Fruit fly (Drosophila melanogaster): ENCODE measurements around the gene CG9427.

Gene CG9427

DNA sequence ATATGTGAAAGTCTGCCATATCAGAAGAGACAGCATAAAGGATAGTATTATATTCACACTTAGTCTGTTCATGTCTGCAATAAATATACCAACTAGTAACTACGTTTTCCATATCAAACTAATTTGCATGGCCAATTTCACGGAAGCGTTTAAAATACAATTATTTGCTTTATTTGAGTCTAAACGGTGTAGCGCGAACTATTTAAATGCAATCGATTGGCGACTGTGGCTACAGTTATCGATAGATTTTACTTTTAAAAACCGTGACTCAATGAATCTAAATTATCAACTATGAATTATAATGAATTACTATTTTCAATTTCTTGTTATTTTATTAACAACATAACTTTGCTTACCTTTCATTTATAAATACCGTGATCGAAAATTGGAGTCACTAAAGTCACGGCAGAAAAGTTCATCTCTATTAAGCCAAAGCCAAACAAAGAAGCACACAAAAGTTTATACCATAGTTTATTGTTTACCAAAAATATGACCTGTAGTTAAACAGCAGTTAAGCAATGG, at the start of gene CG9427, which contains the start of gene CG8319 (continued):
- TF ChIP-seq CG15073 (GFP tag; optimal IDR thresholded peaks at IDR 0.05) (no peak), CG15479 (GFP tag; optimal IDR thresholded peaks at IDR 0.05) (no peak), Lpt (GFP tag; optimal IDR thresholded peaks at IDR 0.05) (no peak), Jarid2 (GFP tag; optimal IDR thresholded peaks at IDR 0.05) (no peak), MBD-R2 (GFP tag; IDR thresholded peaks at IDR 0.05) (peak; percentile 64), CG6175 (GFP tag; IDR thresholded peaks at IDR 0.05) (no peak), tgo (GFP tag; IDR thresholded peaks at IDR 0.05) (peak; percentile 55; the same call in 2 of the 3 replicates), Gug (GFP tag; IDR thresholded peaks at IDR 0.05) (0 out of 4 replicates have a peak, but pooled peaks have one; percentile 26), Deaf1 (tag; optimal IDR thresholded peaks at IDR 0.05) (peak; percentile 49), CG11696 (GFP tag; IDR thresholded peaks at IDR 0.05) (no peak), Eip74EF (GFP tag; optimal IDR thresholded peaks at IDR 0.05) (no peak), CG11398 (GFP tag; optimal IDR thresholded peaks at IDR 0.05) (peak; percentile 22), Xrp1 (GFP tag; IDR thresholded peaks at IDR 0.05) (peak; percentile 67; the same call in 1 of the 2 replicates), emc (GFP tag; optimal IDR thresholded peaks at IDR 0.05) (no peak), CG34422 (GFP tag; IDR thresholded peaks at IDR 0.05) (no peak; the same call in 2 of the 3 replicates), CG14667 (GFP tag; IDR thresholded peaks at IDR 0.05) (no peak), sima (GFP tag; optimal IDR thresholded peaks at IDR 0.05) (no peak), CG33557 (GFP tag; optimal IDR thresholded peaks at IDR 0.05) (peak; percentile 3), CG12104 (GFP tag; optimal IDR thresholded peaks at IDR 0.05) (peak; percentile 30), psq (GFP tag; optimal IDR thresholded peaks at IDR 0.05) (no peak), CG6254 (GFP tag; optimal IDR thresholded peaks at IDR 0.05) (no peak), da (GFP tag; optimal IDR thresholded peaks at IDR 0.05) (no peak), Fer2 (tag; optimal IDR thresholded peaks at IDR 0.05) (peak; percentile 52), dysf (GFP tag; IDR thresholded peaks at IDR 0.05) (0 out of 3 replicates have a peak, but pooled peaks have one; percentile 21), unpg (GFP tag; optimal IDR thresholded peaks at IDR 0.05) (peak; percentile 63), nerfin-2 (GFP tag; IDR thresholded peaks at IDR 0.05; ENCODE audit: partially characterized antibody) (peak; percentile 60), toy (GFP tag; IDR thresholded peaks at IDR 0.05) (no peak), D19B (GFP tag; optimal IDR thresholded peaks at IDR 0.05) (no peak), pfk (GFP tag; optimal IDR thresholded peaks at IDR 0.05) (no peak), CG7987 (GFP tag; optimal IDR thresholded peaks at IDR 0.05) (no peak), CG2116 (GFP tag; optimal IDR thresholded peaks at IDR 0.05) (peak; percentile 92), az2 (GFP tag; optimal IDR thresholded peaks at IDR 0.05) (peak; percentile 51), odd (GFP tag; optimal IDR thresholded peaks at IDR 0.05) (no peak), kay (GFP tag; optimal IDR thresholded peaks at IDR 0.05) (peak; percentile 28), mirr (GFP tag; optimal IDR thresholded peaks at IDR 0.05) (no peak), al (GFP tag; IDR thresholded peaks at IDR 0.05) (0 out of 2 replicates have a peak, but pooled peaks have one; percentile 25), CG12299 (tag; optimal IDR thresholded peaks at IDR 0.05) (peak; percentile 77), CG7556 (GFP tag; optimal IDR thresholded peaks at IDR 0.05) (peak; percentile 32), sr (GFP tag; IDR thresholded peaks at IDR 0.05) (no peak), cad (GFP tag; optimal IDR thresholded peaks at IDR 0.05) (no peak), aop (GFP tag; IDR thresholded peaks at IDR 0.05) (no peak), HmgZ (tag; optimal IDR thresholded peaks at IDR 0.05) (peak; percentile 69), CG10565 (GFP tag; optimal IDR thresholded peaks at IDR 0.05) (no peak), rib (GFP tag; IDR thresholded peaks at IDR 0.05) (no peak), CG2199 (GFP tag; IDR thresholded peaks at IDR 0.05) (no peak), Bgb (GFP tag; IDR thresholded peaks at IDR 0.05; ENCODE audit: partially characterized antibody) (peak; percentile 78), Hand (GFP tag; optimal IDR thresholded peaks at IDR 0.05) (no peak), peb (GFP tag; IDR thresholded peaks at IDR 0.05) (no peak), CG7928 (GFP tag; optimal IDR thresholded peaks at IDR 0.05) (no peak), CG5245 (GFP tag; optimal IDR thresholded peaks at IDR 0.05) (peak; percentile 20), Side (GFP tag; optimal IDR thresholded peaks at IDR 0.05) (peak; percentile 24)

Measured in whole organism, embryonic.